Worm (Caenorhabditis elegans) whole organism, young adult: ENCODE data around the gene C37C3.2.

Source experiments
- B0019.2 ChIP-seq: fragments of 200-800 bp; sonication (Bioruptor generic); conservative IDR thresholded peaks from 2 replicates; pipeline ENCODE4 v1.3.6; 2022; ENCODE audit warnings: missing genetic modification reagents, missing genetic modification characterization, missing compliant biosample characterization
- B0035.1 ChIP-seq: sonication (generic microtip); optimal IDR thresholded peaks from 2 replicates; lab custom pipeline; 2016; ENCODE audit warnings: missing genetic modification characterization, mild to moderate bottlenecking, missing compliant biosample characterization, missing genotype, missing genetic modification reagents
- C06A6.2 ChIP-seq: fragments of 200-800 bp; sonication (Bioruptor generic); conservative IDR thresholded peaks from 2 replicates; pipeline ENCODE4 v1.3.6; 2022; ENCODE audit warnings: missing genetic modification characterization, missing compliant biosample characterization
- D2030.7 ChIP-seq: fragments of 200-800 bp; sonication (Bioruptor generic); IDR thresholded peaks from 2 replicates; pipeline ENCODE4 v1.3.6; 2022; ENCODE audit warnings: missing genetic modification reagents, missing genetic modification characterization, missing compliant biosample characterization
- F10E7.11 ChIP-seq: sonication (generic microtip); optimal IDR thresholded peaks from 2 replicates; lab custom pipeline; 2017; ENCODE audit warnings: mild to moderate bottlenecking, missing genetic modification characterization, moderate library complexity, missing compliant biosample characterization
- F33H1.4 ChIP-seq: fragments of 200-800 bp; sonication (Bioruptor generic); IDR thresholded peaks from 2 replicates; pipeline ENCODE4 v1.3.6; 2022; ENCODE audit warnings: missing genetic modification reagents, missing genetic modification characterization, missing compliant biosample characterization
- F52B5.7 ChIP-seq: sonication (generic microtip); optimal IDR thresholded peaks from 2 replicates; lab custom pipeline; 2016; ENCODE audit warnings: mild to moderate bottlenecking, missing genetic modification characterization, missing compliant biosample characterization
- F57C9.4 ChIP-seq: sonication (generic microtip); optimal IDR thresholded peaks from 2 replicates; lab custom pipeline; 2017; ENCODE audit warnings: mild to moderate bottlenecking, missing genetic modification characterization, missing compliant biosample characterization
- Y53F4B.3 ChIP-seq: fragments of 200-800 bp; sonication (Bioruptor generic); IDR thresholded peaks from 2 replicates; pipeline ENCODE4 v1.3.6; 2022; ENCODE audit warnings: missing genetic modification reagents, missing genetic modification characterization, missing compliant biosample characterization
- ama-1 ChIP-seq, 3 experiments: fragments of 150-350 bp in 1 of 3; sonication (generic microtip) in 2 of 3; optimal IDR thresholded peaks; 2 replicates each; lab custom pipeline; 2014 to 2018; ENCODE audit warnings: missing biosample characterization in 2 of 3, missing genetic modification characterization in 2 of 3, missing genetic modification reagents in 2 of 3
- aptf-3 ChIP-seq: fragments of 200-800 bp; sonication (Bioruptor generic); IDR thresholded peaks from 2 replicates; pipeline ENCODE4 v1.3.6; 2022; ENCODE audit warnings: missing genetic modification characterization, missing compliant biosample characterization
- atf-7 ChIP-seq: sonication (generic microtip); optimal IDR thresholded peaks from 2 replicates; lab custom pipeline; 2017; ENCODE audit warnings: mild to moderate bottlenecking, missing genetic modification characterization, missing compliant biosample characterization
- athp-1 ChIP-seq: sonication (generic microtip); optimal IDR thresholded peaks from 2 replicates; lab custom pipeline; 2017; ENCODE audit warnings: mild to moderate bottlenecking, missing genetic modification characterization, missing compliant biosample characterization
- bed-2 ChIP-seq: fragments of 200-800 bp; sonication (Bioruptor generic); IDR thresholded peaks from 2 replicates; pipeline ENCODE4 v1.3.6; 2022; ENCODE audit warnings: missing genetic modification reagents, missing genetic modification characterization, missing compliant biosample characterization
- ccch-3 ChIP-seq: fragments of 200-800 bp; sonication (Bioruptor generic); optimal IDR thresholded peaks from 2 replicates; lab custom pipeline; 2018; ENCODE audit warnings: mild to moderate bottlenecking, missing genetic modification characterization, missing compliant biosample characterization
- ceh-100 ChIP-seq: fragments of 200-800 bp; sonication (Bioruptor generic); IDR thresholded peaks from 2 replicates; pipeline ENCODE4 v1.3.6; 2022; ENCODE audit warnings: missing genetic modification reagents, missing genetic modification characterization, missing compliant biosample characterization
- ceh-27 ChIP-seq: fragments of 200-800 bp; sonication (Bioruptor generic); optimal IDR thresholded peaks from 2 replicates; lab custom pipeline; 2018; ENCODE audit warnings: mild to moderate bottlenecking, missing genetic modification characterization, moderate library complexity, missing compliant biosample characterization
- ceh-79 ChIP-seq: sonication (generic microtip); optimal IDR thresholded peaks from 2 replicates; lab custom pipeline; 2017; ENCODE audit warnings: mild to moderate bottlenecking, missing genetic modification characterization, missing compliant biosample characterization
- die-1 ChIP-seq: sonication (generic microtip); optimal IDR thresholded peaks from 2 replicates; lab custom pipeline; 2016; ENCODE audit warnings: missing genotype, mild to moderate bottlenecking, missing genetic modification characterization, missing compliant biosample characterization
- dox-1 ChIP-seq: fragments of 200-800 bp; sonication (Bioruptor generic); IDR thresholded peaks from 2 replicates; pipeline ENCODE4 v1.3.6; 2022; ENCODE audit warnings: missing genetic modification reagents, missing genetic modification characterization, missing compliant biosample characterization
- dpff-1 ChIP-seq: sonication (generic microtip); optimal IDR thresholded peaks from 2 replicates; lab custom pipeline; 2017; ENCODE audit warnings: mild to moderate bottlenecking, missing genetic modification characterization, missing compliant biosample characterization
- efl-1 ChIP-seq: fragments of 150-350 bp; optimal IDR thresholded peaks from 2 replicates; lab custom pipeline; 2014; ENCODE audit warnings: missing biosample characterization, missing genetic modification reagents, missing genetic modification characterization
- egl-44 ChIP-seq: fragments of 200-800 bp; sonication (Bioruptor generic); IDR thresholded peaks from 2 replicates; pipeline ENCODE4 v1.3.6; 2022; ENCODE audit warnings: missing genetic modification reagents, missing genetic modification characterization, missing compliant biosample characterization
- him-1 ChIP-seq: sonication (generic microtip); optimal IDR thresholded peaks from 2 replicates; lab custom pipeline; 2016; ENCODE audit warnings: missing genotype, missing genetic modification reagents, missing genetic modification characterization, missing compliant biosample characterization
- hlh-26 ChIP-seq: fragments of 200-800 bp; sonication (Bioruptor generic); conservative IDR thresholded peaks from 2 replicates; pipeline ENCODE4 v1.3.6; 2022; ENCODE audit warnings: missing genetic modification reagents, missing genetic modification characterization, missing compliant biosample characterization
- hmg-1.2 ChIP-seq: fragments of 200-800 bp; sonication (Bioruptor generic); IDR thresholded peaks from 2 replicates; pipeline ENCODE4 v1.3.6; 2022; ENCODE audit warnings: missing genetic modification reagents, missing genetic modification characterization, missing compliant biosample characterization
- hmg-20 ChIP-seq: fragments of 200-800 bp; sonication (Bioruptor generic); IDR thresholded peaks from 2 replicates; pipeline ENCODE4 v1.3.6; 2022; ENCODE audit warnings: missing genetic modification reagents, missing genetic modification characterization, missing compliant biosample characterization
- let-607 ChIP-seq, 2 experiments: fragments of 200-800 bp in 1 of 2; sonication (Bioruptor generic) in 1 of 2; sonication (generic microtip) in 1 of 2; optimal IDR thresholded peaks; 2 replicates each; lab custom pipeline; 2016 to 2018; ENCODE audit warnings: mild to moderate bottlenecking in 2 of 2, missing compliant biosample characterization in 2 of 2, missing genetic modification characterization in 2 of 2, moderate library complexity in 2 of 2, missing genotype in 1 of 2
- lsy-27 ChIP-seq: sonication (generic microtip); optimal IDR thresholded peaks from 2 replicates; lab custom pipeline; 2017; ENCODE audit warnings: missing genetic modification characterization, mild to moderate bottlenecking, missing compliant biosample characterization, antibody characterized with exemption, missing genotype, borderline replicate concordance; ENCODE audit not compliant: insufficient read depth
- madf-3 ChIP-seq: fragments of 200-800 bp; sonication (Bioruptor generic); IDR thresholded peaks from 2 replicates; pipeline ENCODE4 v1.3.6; 2022; ENCODE audit warnings: missing genetic modification reagents, missing genetic modification characterization, missing compliant biosample characterization
- madf-6 ChIP-seq: fragments of 200-800 bp; sonication (Bioruptor generic); IDR thresholded peaks from 2 replicates; pipeline ENCODE4 v1.3.6; 2022; ENCODE audit warnings: missing genetic modification reagents, missing genetic modification characterization, missing compliant biosample characterization
- madf-8 ChIP-seq: fragments of 200-800 bp; sonication (Bioruptor generic); conservative IDR thresholded peaks from 2 replicates; pipeline ENCODE4 v1.3.6; 2022; ENCODE audit warnings: missing genetic modification reagents, missing genetic modification characterization, missing compliant biosample characterization
- mel-28 ChIP-seq: sonication (generic microtip); optimal IDR thresholded peaks from 2 replicates; lab custom pipeline; 2016; ENCODE audit warnings: borderline replicate concordance, mild to moderate bottlenecking, missing genetic modification characterization, missing compliant biosample characterization
- mes-4 ChIP-seq: sonication (generic microtip); optimal IDR thresholded peaks from 2 replicates; lab custom pipeline; 2016; ENCODE audit warnings: missing genotype, missing genetic modification characterization, missing compliant biosample characterization
- nfya-1 ChIP-seq: sonication (generic microtip); optimal IDR thresholded peaks from 2 replicates; lab custom pipeline; 2017; ENCODE audit warnings: antibody characterized with exemption, missing compliant biosample characterization, missing genetic modification characterization, borderline replicate concordance; ENCODE audit not compliant: insufficient read depth
- nhr-179 ChIP-seq: sonication (generic microtip); optimal IDR thresholded peaks from 2 replicates; lab custom pipeline; 2016; ENCODE audit warnings: mild to moderate bottlenecking, missing genetic modification characterization, missing compliant biosample characterization
- rec-8 ChIP-seq, 2 experiments: sonication (generic microtip); optimal IDR thresholded peaks; 2 replicates each; lab custom pipeline; 2016; ENCODE audit warnings: mild to moderate bottlenecking in 2 of 2, missing genetic modification characterization in 2 of 2, missing genetic modification reagents in 2 of 2, missing genotype in 2 of 2, missing biosample characterization in 1 of 2, missing compliant biosample characterization in 1 of 2, moderate library complexity in 1 of 2
- repo-1 ChIP-seq: sonication (generic microtip); optimal IDR thresholded peaks from 2 replicates; lab custom pipeline; 2017; ENCODE audit warnings: mild to moderate bottlenecking, missing genetic modification characterization, missing compliant biosample characterization
- rpc-1 ChIP-seq, 2 experiments: fragments of 150-350 bp in 1 of 2; sonication (generic microtip) in 1 of 2; optimal IDR thresholded peaks; 2 replicates each; lab custom pipeline; 2014 to 2018; ENCODE audit warnings: missing biosample characterization in 1 of 2, missing genetic modification characterization in 1 of 2, missing genetic modification reagents in 1 of 2, missing genotype in 1 of 2
- sdz-38 ChIP-seq: sonication (generic microtip); optimal IDR thresholded peaks from 2 replicates; lab custom pipeline; 2016; ENCODE audit warnings: missing genotype, missing genetic modification characterization, missing compliant biosample characterization
- sea-2 ChIP-seq: fragments of 200-800 bp; sonication (Bioruptor generic); IDR thresholded peaks from 2 replicates; pipeline ENCODE4 v1.3.6; 2022; ENCODE audit warnings: missing genetic modification characterization, missing compliant biosample characterization
- tbx-9 ChIP-seq: sonication (generic microtip); optimal IDR thresholded peaks from 2 replicates; lab custom pipeline; 2016; ENCODE audit warnings: borderline replicate concordance, missing genetic modification characterization, inconsistent platforms, missing compliant biosample characterization
- xnd-1 ChIP-seq: sonication (generic microtip); optimal IDR thresholded peaks from 2 replicates; lab custom pipeline; 2016; ENCODE audit warnings: missing genotype, missing genetic modification reagents, missing genetic modification characterization, missing compliant biosample characterization
- zfh-2 ChIP-seq: fragments of 200-800 bp; sonication (Bioruptor generic); conservative IDR thresholded peaks from 2 replicates; pipeline ENCODE4 v1.3.6; 2022; ENCODE audit warnings: missing genetic modification reagents, missing genetic modification characterization, missing compliant biosample characterization
- zim-3 ChIP-seq: sonication (generic microtip); optimal IDR thresholded peaks from 2 replicates; lab custom pipeline; 2017; ENCODE audit warnings: mild to moderate bottlenecking, missing genetic modification characterization, moderate library complexity, missing compliant biosample characterization
- ztf-22 ChIP-seq: fragments of 200-800 bp; sonication (Bioruptor generic); optimal IDR thresholded peaks from 2 replicates; lab custom pipeline; 2018; ENCODE audit warnings: mild to moderate bottlenecking, missing genetic modification characterization, moderate library complexity, missing compliant biosample characterization
- ztf-25 ChIP-seq: fragments of 200-800 bp; sonication (Bioruptor generic); IDR thresholded peaks from 2 replicates; pipeline ENCODE4 v1.3.6; 2022; ENCODE audit warnings: missing genetic modification reagents, missing genetic modification characterization, missing compliant biosample characterization
- ztf-3 ChIP-seq: fragments of 200-800 bp; sonication (Bioruptor generic); optimal IDR thresholded peaks from 2 replicates; lab custom pipeline; 2018; ENCODE audit warnings: mild to moderate bottlenecking, missing genetic modification characterization, missing compliant biosample characterization

C37C3.2 gene

ce11 chrV:7857931-7858330 lies 2.2 kb downstream of the C37C3.2 start, which contains the start of gene C37C3.1 (continued):
- TF ChIP-seq atf-7 = peak; percentile 4
- no peak for TF ChIP-seq let-607 (tag; optimal IDR thresholded peaks at IDR 0.05; lab: Kevin White, UChicago)
- TF ChIP-seq mel-28 (tag; lab: Kevin White, UChicago) = no peak
- TF ChIP-seq nhr-179 (tag; lab: Kevin White, UChicago) = no peak
- TF ChIP-seq ceh-79 (tag; lab: Kevin White, UChicago) = no peak
- TF ChIP-seq dpff-1 = no peak
- TF ChIP-seq dox-1 (GFP tag; lab: Robert Waterston, UW) = no peak
- no peak for TF ChIP-seq aptf-3 (GFP tag; lab: Robert Waterston, UW)
- peak; percentile 3 for TF ChIP-seq mes-4 (tag; lab: Kevin White, UChicago)
- peak; percentile 65 for TF ChIP-seq ama-1 (optimal IDR thresholded peaks at IDR 0.05; lab: Kevin White, UChicago)
- TF ChIP-seq ama-1 (GFP tag; optimal IDR thresholded peaks at IDR 0.05; lab: Kevin White, UChicago) = peak in 1 of 2 experiments; percentile 50
- TF ChIP-seq egl-44 = no peak
- no peak for TF ChIP-seq tbx-9 (tag; lab: Kevin White, UChicago)
- no peak for TF ChIP-seq sea-2
- TF ChIP-seq efl-1 (GFP tag; lab: Kevin White, UChicago) = no peak
- TF ChIP-seq ceh-100 (GFP tag; lab: Robert Waterston, UW) = 0 out of 2 replicates have a peak, but pooled peaks have one; percentile 35
- no peak for TF ChIP-seq Y53F4B.3 (GFP tag; lab: Robert Waterston, UW)
- TF ChIP-seq bed-2 (GFP tag; lab: Robert Waterston, UW) = no peak
- peak; percentile 33; the same call in 1 of the 2 replicates for TF ChIP-seq F33H1.4
- TF ChIP-seq D2030.7 (GFP tag; lab: Robert Waterston, UW) = 0 out of 2 replicates have a peak, but pooled peaks have one; percentile 19
- TF ChIP-seq ceh-27 (GFP tag; lab: Kevin White, UChicago) = no peak
- TF ChIP-seq zim-3 (tag; lab: Kevin White, UChicago) = peak; percentile 30
- no peak for TF ChIP-seq rpc-1 (optimal IDR thresholded peaks at IDR 0.05; lab: Kevin White, UChicago)
- no peak for TF ChIP-seq rpc-1 (tag; optimal IDR thresholded peaks at IDR 0.05; lab: Kevin White, UChicago)
- no peak for TF ChIP-seq F57C9.4 (tag; lab: Kevin White, UChicago)
- TF ChIP-seq C06A6.2 (GFP tag; lab: Robert Waterston, UW) = no peak
- TF ChIP-seq ztf-3 (GFP tag; lab: Kevin White, UChicago) = no peak
- TF ChIP-seq hmg-1.2 (GFP tag; lab: Robert Waterston, UW) = 0 out of 2 replicates have a peak, but pooled peaks have one; percentile 8
- TF ChIP-seq F52B5.7 (tag; lab: Kevin White, UChicago) = no peak
- no peak for TF ChIP-seq die-1 (tag; lab: Kevin White, UChicago)
- TF ChIP-seq ztf-25 (GFP tag; lab: Robert Waterston, UW) = no peak
- no peak for TF ChIP-seq him-1 (tag; lab: Kevin White, UChicago)
- TF ChIP-seq hmg-20 (GFP tag; lab: Robert Waterston, UW) = peak; percentile 70
- no peak for TF ChIP-seq madf-3 (GFP tag; lab: Robert Waterston, UW)
- no peak for TF ChIP-seq madf-8 (GFP tag; lab: Robert Waterston, UW)
- no peak for TF ChIP-seq zfh-2
- peak; percentile 15 for TF ChIP-seq B0035.1 (tag; lab: Kevin White, UChicago)
- TF ChIP-seq hlh-26 = no peak
- TF ChIP-seq ccch-3 (GFP tag; lab: Kevin White, UChicago) = no peak
- no peak for TF ChIP-seq sdz-38 (tag; lab: Kevin White, UChicago)
- TF ChIP-seq B0019.2 = no peak
- no peak for TF ChIP-seq F10E7.11 (tag; lab: Kevin White, UChicago)
- no peak for TF ChIP-seq ztf-22 (GFP tag; lab: Kevin White, UChicago)
- TF ChIP-seq lsy-27 = no peak
- TF ChIP-seq rec-8 (tag; optimal IDR thresholded peaks at IDR 0.05; lab: Kevin White, UChicago) = no peak
- no peak for TF ChIP-seq nfya-1 (tag; lab: Kevin White, UChicago)
- peak; percentile 45 for TF ChIP-seq madf-6
- TF ChIP-seq xnd-1 = no peak
- TF ChIP-seq athp-1 (tag; lab: Kevin White, UChicago) = no peak
- TF ChIP-seq repo-1 (tag; lab: Kevin White, UChicago) = peak; percentile 85
